Worm (Caenorhabditis elegans) whole organism, L1 larva: ENCODE data around the gene rrc-1.

Experiments used
- F16B12.6 ChIP-seq: fragments of 150-350 bp; optimal IDR thresholded peaks from 2 replicates; lab custom pipeline; 2014; ENCODE audit warnings: missing biosample characterization, missing genetic modification characterization
- ama-1 ChIP-seq: fragments of 150-350 bp; optimal IDR thresholded peaks from 2 replicates; lab custom pipeline; 2014
- blmp-1 ChIP-seq: fragments of 150-350 bp; optimal IDR thresholded peaks from 2 replicates; lab custom pipeline; 2014; ENCODE audit warnings: missing biosample characterization, missing genetic modification characterization
- ceh-8 ChIP-seq: fragments of 200-800 bp; sonication (Bioruptor generic); optimal IDR thresholded peaks from 2 replicates; lab custom pipeline; 2018; ENCODE audit warnings: mild to moderate bottlenecking, missing genetic modification characterization, moderate library complexity, missing compliant biosample characterization
- ceh-88 ChIP-seq: fragments of 200-800 bp; sonication (Bioruptor generic); IDR thresholded peaks from 2 replicates; pipeline ENCODE4 v1.3.6; 2022; ENCODE audit warnings: missing genetic modification characterization, missing compliant biosample characterization
- ces-1 ChIP-seq: fragments of 150-350 bp; optimal IDR thresholded peaks from 2 replicates; lab custom pipeline; 2014; ENCODE audit warnings: missing biosample characterization, missing genetic modification reagents, missing genetic modification characterization
- dpl-1 ChIP-seq, 3 experiments: fragments of 150-350 bp in 2 of 3; sonication (generic microtip) in 1 of 3; optimal IDR thresholded peaks; 2 replicates each; lab custom pipeline; 2014 to 2017; ENCODE audit warnings: missing biosample characterization in 3 of 3, missing genetic modification characterization in 3 of 3, missing genetic modification reagents in 3 of 3
- dsc-1 ChIP-seq: sonication (generic microtip); optimal IDR thresholded peaks from 2 replicates; lab custom pipeline; 2016; ENCODE audit warnings: mild to moderate bottlenecking, missing genetic modification characterization, missing compliant biosample characterization
- efl-3 ChIP-seq: fragments of 200-800 bp; sonication (Bioruptor generic); optimal IDR thresholded peaks from 2 replicates; lab custom pipeline; 2018; ENCODE audit warnings: mild to moderate bottlenecking, missing genetic modification characterization, missing compliant biosample characterization
- egl-13 ChIP-seq: sonication (generic microtip); optimal IDR thresholded peaks from 2 replicates; lab custom pipeline; 2016; ENCODE audit warnings: missing genotype, missing genetic modification reagents, missing genetic modification characterization, missing compliant biosample characterization
- elt-2 ChIP-seq: sonication (generic microtip); optimal IDR thresholded peaks from 2 replicates; lab custom pipeline; 2016; ENCODE audit warnings: missing genetic modification characterization, mild to moderate bottlenecking, inconsistent platforms, missing compliant biosample characterization, missing genetic modification reagents
- ets-5 ChIP-seq: fragments of 200-800 bp; sonication (Bioruptor generic); IDR thresholded peaks from 2 replicates; pipeline ENCODE4 v1.3.6; 2022; ENCODE audit warnings: missing genetic modification characterization, missing compliant biosample characterization
- fkh-8 ChIP-seq: sonication (generic microtip); optimal IDR thresholded peaks from 2 replicates; lab custom pipeline; 2016; ENCODE audit warnings: mild to moderate bottlenecking, missing genetic modification characterization, missing compliant biosample characterization
- fos-1 ChIP-seq: fragments of 150-350 bp; optimal IDR thresholded peaks from 2 replicates; lab custom pipeline; 2014; ENCODE audit warnings: missing biosample characterization, missing genetic modification characterization
- grh-1 ChIP-seq: fragments of 200-800 bp; sonication (Bioruptor generic); IDR thresholded peaks from 2 replicates; pipeline ENCODE4 v1.3.6; 2022; ENCODE audit warnings: missing genetic modification reagents, missing genetic modification characterization, missing compliant biosample characterization
- hlh-17 ChIP-seq: fragments of 200-800 bp; sonication (Bioruptor generic); optimal IDR thresholded peaks from 2 replicates; lab custom pipeline; 2018; ENCODE audit warnings: missing genetic modification characterization, mild to moderate bottlenecking, missing compliant biosample characterization, moderate library complexity, borderline replicate concordance
- hlh-4 ChIP-seq: sonication (generic microtip); optimal IDR thresholded peaks from 2 replicates; lab custom pipeline; 2016; ENCODE audit warnings: mild to moderate bottlenecking, missing genetic modification characterization, missing compliant biosample characterization
- hpl-2 ChIP-seq: fragments of 150-350 bp; optimal IDR thresholded peaks from 2 replicates; lab custom pipeline; 2014; ENCODE audit warnings: missing biosample characterization, missing genetic modification reagents, missing genetic modification characterization
- isw-1 ChIP-seq: fragments of 200-800 bp; sonication (Bioruptor generic); IDR thresholded peaks from 2 replicates; pipeline ENCODE4 v1.3.6; 2022; ENCODE audit warnings: missing genetic modification characterization, missing compliant biosample characterization
- jun-1 ChIP-seq: fragments of 150-350 bp; optimal IDR thresholded peaks from 2 replicates; lab custom pipeline; 2014; ENCODE audit warnings: missing biosample characterization, missing genetic modification reagents, missing genetic modification characterization
- lin-15B ChIP-seq: fragments of 150-350 bp; sonication (generic microtip); optimal IDR thresholded peaks from 3 replicates; lab custom pipeline; 2014; ENCODE audit warnings: missing biosample characterization, missing genetic modification characterization
- lir-3 ChIP-seq: sonication (generic microtip); optimal IDR thresholded peaks from 2 replicates; lab custom pipeline; 2016; ENCODE audit warnings: mild to moderate bottlenecking, missing genetic modification characterization, moderate library complexity, missing compliant biosample characterization; ENCODE audit not compliant: poor library complexity
- lsy-2 ChIP-seq, 2 experiments: fragments of 150-350 bp; optimal IDR thresholded peaks; 2 replicates each; lab custom pipeline; 2014; ENCODE audit warnings: missing biosample characterization in 2 of 2, missing genetic modification characterization in 2 of 2
- mab-9 ChIP-seq: fragments of 200-800 bp; sonication (Bioruptor generic); IDR thresholded peaks from 2 replicates; pipeline ENCODE4 v1.3.6; 2022; ENCODE audit warnings: missing genetic modification reagents, missing genetic modification characterization, missing compliant biosample characterization
- mdl-1 ChIP-seq, 2 experiments: fragments of 150-350 bp; optimal IDR thresholded peaks; 2 replicates each; lab custom pipeline; 2014 to 2017; ENCODE audit warnings: missing biosample characterization in 2 of 2, missing genetic modification characterization in 2 of 2, inconsistent platforms in 1 of 2
- mef-2 ChIP-seq: fragments of 150-350 bp; optimal IDR thresholded peaks from 2 replicates; lab custom pipeline; 2014; ENCODE audit warnings: missing biosample characterization, missing genetic modification characterization
- mep-1 ChIP-seq: fragments of 150-350 bp; optimal IDR thresholded peaks from 2 replicates; lab custom pipeline; 2014; ENCODE audit warnings: missing biosample characterization, missing genetic modification characterization
- nhr-19 ChIP-seq: fragments of 200-800 bp; sonication (Bioruptor generic); conservative IDR thresholded peaks from 2 replicates; pipeline ENCODE4 v1.3.6; 2022; ENCODE audit warnings: missing genetic modification characterization, missing compliant biosample characterization
- nhr-237 ChIP-seq: fragments of 150-350 bp; optimal IDR thresholded peaks from 2 replicates; lab custom pipeline; 2014; ENCODE audit warnings: missing biosample characterization, missing genetic modification characterization
- nhr-28 ChIP-seq: fragments of 150-350 bp; optimal IDR thresholded peaks from 2 replicates; lab custom pipeline; 2014; ENCODE audit warnings: missing biosample characterization, missing genetic modification characterization
- nhr-76 ChIP-seq: sonication (generic microtip); optimal IDR thresholded peaks from 2 replicates; lab custom pipeline; 2017; ENCODE audit warnings: missing biosample characterization, missing genetic modification characterization
- nhr-77 ChIP-seq: fragments of 150-350 bp; optimal IDR thresholded peaks from 2 replicates; lab custom pipeline; 2014; ENCODE audit warnings: missing biosample characterization, missing genetic modification characterization
- nhr-84 ChIP-seq: sonication (generic microtip); optimal IDR thresholded peaks from 2 replicates; lab custom pipeline; 2017; ENCODE audit warnings: missing biosample characterization, missing genetic modification characterization
- nhr-85 ChIP-seq: sonication (generic microtip); peaks from one replicate; lab custom pipeline; 2016; ENCODE audit warnings: missing genetic modification characterization, inconsistent platforms, missing compliant biosample characterization
- pag-3 ChIP-seq: sonication (generic microtip); optimal IDR thresholded peaks from 2 replicates; lab custom pipeline; 2017; ENCODE audit warnings: missing genetic modification characterization, mild to moderate bottlenecking, missing compliant biosample characterization, antibody characterized with exemption, borderline replicate concordance; ENCODE audit not compliant: insufficient read depth
- pax-3 ChIP-seq: fragments of 200-800 bp; sonication (Bioruptor generic); optimal IDR thresholded peaks from 2 replicates; lab custom pipeline; 2018; ENCODE audit warnings: mild to moderate bottlenecking, missing genetic modification characterization, moderate library complexity, missing compliant biosample characterization
- pqm-1 ChIP-seq: sonication (generic microtip); optimal IDR thresholded peaks from 3 replicates; lab custom pipeline; 2017; ENCODE audit warnings: missing biosample characterization, missing genetic modification characterization
- skn-1 ChIP-seq: fragments of 150-350 bp; optimal IDR thresholded peaks from 2 replicates; lab custom pipeline; 2014; ENCODE audit warnings: missing biosample characterization, missing genetic modification characterization
- snpc-4 ChIP-seq: fragments of 150-350 bp; optimal IDR thresholded peaks from 2 replicates; lab custom pipeline; 2014; ENCODE audit warnings: missing biosample characterization, missing genetic modification characterization
- snu-23 ChIP-seq: sonication (generic microtip); optimal IDR thresholded peaks from 2 replicates; lab custom pipeline; 2016; ENCODE audit warnings: missing genetic modification characterization, missing compliant biosample characterization
- sup-37 ChIP-seq: fragments of 200-800 bp; sonication (Bioruptor generic); optimal IDR thresholded peaks from 2 replicates; lab custom pipeline; 2018; ENCODE audit warnings: mild to moderate bottlenecking, missing genetic modification characterization, missing compliant biosample characterization
- swsn-7 ChIP-seq: sonication (generic microtip); optimal IDR thresholded peaks from 2 replicates; lab custom pipeline; 2016; ENCODE audit warnings: missing genetic modification characterization, missing compliant biosample characterization
- tlp-1 ChIP-seq: fragments of 150-350 bp; optimal IDR thresholded peaks from 2 replicates; lab custom pipeline; 2014; ENCODE audit warnings: missing biosample characterization, missing genetic modification characterization
- unc-130 ChIP-seq: fragments of 150-350 bp; optimal IDR thresholded peaks from 2 replicates; lab custom pipeline; 2017; ENCODE audit warnings: missing biosample characterization, missing genetic modification characterization, inconsistent platforms
- unc-30 ChIP-seq: sonication (generic microtip); optimal IDR thresholded peaks from 2 replicates; lab custom pipeline; 2017; ENCODE audit warnings: missing biosample characterization, missing genetic modification characterization
- unc-62 ChIP-seq: fragments of 150-350 bp; optimal IDR thresholded peaks from 2 replicates; lab custom pipeline; 2014; ENCODE audit warnings: missing biosample characterization, missing genetic modification reagents, missing genetic modification characterization
- unc-86 ChIP-seq: sonication (generic microtip); optimal IDR thresholded peaks from 2 replicates; lab custom pipeline; 2016; ENCODE audit warnings: missing genetic modification characterization, missing compliant biosample characterization
- vab-15 ChIP-seq: sonication (generic microtip); optimal IDR thresholded peaks from 2 replicates; lab custom pipeline; 2017; ENCODE audit warnings: missing genotype, mild to moderate bottlenecking, missing genetic modification characterization, missing compliant biosample characterization
- xbp-1 ChIP-seq: sonication (generic microtip); optimal IDR thresholded peaks from 2 replicates; lab custom pipeline; 2016; ENCODE audit warnings: missing genetic modification characterization, missing compliant biosample characterization
- ztf-11 ChIP-seq, 2 experiments: sonication (generic microtip); optimal IDR thresholded peaks; 2 replicates each; lab custom pipeline; 2016 to 2017; ENCODE audit warnings: missing genetic modification characterization in 2 of 2, missing biosample characterization in 1 of 2, missing compliant biosample characterization in 1 of 2
- ztf-4 ChIP-seq: fragments of 150-350 bp; optimal IDR thresholded peaks from 2 replicates; lab custom pipeline; 2014; ENCODE audit warnings: missing biosample characterization, missing genetic modification characterization

rrc-1 gene

DNA sequence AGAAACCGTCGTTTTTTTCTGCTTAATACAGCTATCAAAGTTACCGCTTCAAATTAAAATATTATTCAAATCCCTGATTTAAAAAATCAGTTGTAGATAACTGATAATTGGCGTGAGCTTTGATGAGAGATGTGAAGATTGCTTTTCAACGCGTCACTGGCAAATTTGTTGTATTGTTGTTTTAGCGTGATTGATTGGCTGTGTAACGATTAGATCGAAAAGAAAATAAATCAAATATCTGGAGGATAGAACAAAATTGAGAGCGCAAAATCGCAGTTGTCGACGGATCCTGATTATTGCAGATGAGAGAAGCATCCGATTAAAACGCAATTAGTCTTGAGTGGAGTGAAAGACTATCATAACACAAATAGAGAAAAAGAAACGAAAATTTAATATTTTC is 9.8 kb upstream of the rrc-1 start (continued):
- TF ChIP-seq tlp-1 (no peak), nhr-85 (tag; lab: Kevin White, UChicago) (no peak), nhr-84 (no peak), mep-1 (tag; lab: Kevin White, UChicago) (no peak), snpc-4 (tag; lab: Kevin White, UChicago) (no peak), unc-62 (GFP tag; lab: Kevin White, UChicago) (no peak), unc-86 (tag; lab: Kevin White, UChicago) (no peak), lsy-2 (tag; optimal IDR thresholded peaks at IDR 0.05; lab: Kevin White, UChicago) (peak in 1 of 2 experiments; percentile 5), lir-3 (tag; lab: Kevin White, UChicago) (no peak), mab-9 (no peak)

DNA sequence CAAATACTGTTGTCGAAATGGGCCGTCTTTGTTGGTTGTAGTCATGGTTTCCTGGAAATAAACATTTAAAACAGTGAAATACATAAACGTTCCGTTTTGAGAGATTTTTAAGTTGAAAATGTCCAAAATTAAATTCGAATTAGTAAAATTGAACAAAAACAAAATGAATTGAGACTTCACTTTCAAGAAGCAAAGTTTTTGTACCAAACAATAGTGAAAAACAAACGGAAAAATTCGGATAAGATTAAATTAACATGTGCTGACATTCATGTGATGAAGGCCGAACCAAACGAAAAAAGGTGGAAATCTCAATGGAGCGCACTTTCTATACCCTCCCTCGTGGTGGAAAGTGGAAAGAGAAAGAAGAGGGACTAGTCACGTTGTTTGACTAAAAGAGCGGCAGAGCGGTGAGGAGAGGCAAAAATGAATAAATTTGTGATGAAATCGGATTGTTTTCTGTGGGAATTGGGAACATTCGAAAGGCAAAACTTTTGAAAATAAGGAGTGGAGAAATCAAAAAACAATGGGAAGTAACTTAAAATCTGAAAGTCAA is 7.0 kb upstream of the rrc-1 start, which contains the start of gene ipla-2:
TSS of gene ipla-2 (minus strand) at position 51 of the 553 bp plus-strand sequence.
- TF ChIP-seq tlp-1 = no peak
- TF ChIP-seq snu-23 = peak; percentile 88
- no peak for TF ChIP-seq sup-37 (GFP tag; lab: Kevin White, UChicago)
- TF ChIP-seq isw-1 (GFP tag; lab: Robert Waterston, UW) = peak; percentile 23
- peak; percentile 15 for TF ChIP-seq egl-13 (tag; lab: Kevin White, UChicago)
- TF ChIP-seq hlh-4 (tag; lab: Kevin White, UChicago) = no peak
- TF ChIP-seq nhr-76 (tag; lab: Kevin White, UChicago) = no peak
- TF ChIP-seq jun-1 (tag; lab: Kevin White, UChicago) = peak; percentile 47
- TF ChIP-seq nhr-19 (GFP tag; lab: Robert Waterston, UW) = peak; percentile 39; the same call in 1 of the 2 replicates
- peak; percentile 40 to 59 (median 48) for TF ChIP-seq dpl-1 (GFP tag; optimal IDR thresholded peaks at IDR 0.05; lab: Kevin White, UChicago)
- no peak for TF ChIP-seq nhr-28 (tag; lab: Kevin White, UChicago)
- TF ChIP-seq pag-3 = peak; percentile 50
- no peak for TF ChIP-seq lin-15B (tag; lab: Kevin White, UChicago)
- TF ChIP-seq pqm-1 = no peak
- peak; percentile 32 for TF ChIP-seq ceh-8
- no peak for TF ChIP-seq ama-1
- no peak for TF ChIP-seq nhr-237 (tag; lab: Kevin White, UChicago)
- peak in 1 of 2 experiments; percentile 92 for TF ChIP-seq mdl-1 (tag; optimal IDR thresholded peaks at IDR 0.05; lab: Kevin White, UChicago)
- TF ChIP-seq fos-1 = no peak
- TF ChIP-seq unc-30 (tag; lab: Kevin White, UChicago) = no peak
- TF ChIP-seq pax-3 (tag; lab: Kevin White, UChicago) = peak; percentile 17
- peak; percentile 32 for TF ChIP-seq snpc-4 (tag; lab: Kevin White, UChicago)
- TF ChIP-seq fkh-8 (tag; lab: Kevin White, UChicago) = peak; percentile 77
- peak; percentile 10 for TF ChIP-seq ztf-4 (tag; lab: Kevin White, UChicago)
- peak; percentile 9 for TF ChIP-seq mef-2 (tag; lab: Kevin White, UChicago)
- no peak for TF ChIP-seq ztf-11 (tag; optimal IDR thresholded peaks at IDR 0.05; lab: Kevin White, UChicago)
- TF ChIP-seq swsn-7 = peak; percentile 70
- peak; percentile 59 for TF ChIP-seq xbp-1
- TF ChIP-seq nhr-77 = no peak
- no peak for TF ChIP-seq elt-2 (tag; lab: Kevin White, UChicago)
- no peak for TF ChIP-seq ces-1 (GFP tag; lab: Kevin White, UChicago)
- TF ChIP-seq dsc-1 (tag; lab: Kevin White, UChicago) = peak; percentile 15
- TF ChIP-seq mep-1 (tag; lab: Kevin White, UChicago) = peak; percentile 81
- no peak for TF ChIP-seq hlh-17
- TF ChIP-seq F16B12.6 = peak; percentile 20
- TF ChIP-seq efl-3 (GFP tag; lab: Kevin White, UChicago) = no peak
- TF ChIP-seq ceh-88 (GFP tag; lab: Robert Waterston, UW) = no peak
- TF ChIP-seq nhr-85 (tag; lab: Kevin White, UChicago) = peak; percentile 69
- TF ChIP-seq hpl-2 (GFP tag; lab: Kevin White, UChicago) = peak; percentile 68
- no peak for TF ChIP-seq vab-15 (tag; lab: Kevin White, UChicago)
- TF ChIP-seq blmp-1 (tag; lab: Kevin White, UChicago) = peak; percentile 80
- TF ChIP-seq grh-1 (GFP tag; lab: Robert Waterston, UW) = no peak
- peak; percentile 87 for TF ChIP-seq skn-1 (tag; lab: Kevin White, UChicago)
- no peak for TF ChIP-seq ets-5 (GFP tag; lab: Robert Waterston, UW)
- TF ChIP-seq unc-86 (tag; lab: Kevin White, UChicago) = no peak
- TF ChIP-seq unc-130 (tag; lab: Kevin White, UChicago) = no peak
